Worm (Caenorhabditis elegans) whole organism, L3 larva: ENCODE data around the gene C23H4.8.

Experiments used
- ZK546.5 ChIP-seq: sonication (generic microtip); optimal IDR thresholded peaks from 2 replicates; lab custom pipeline; 2017; ENCODE audit warnings: missing biosample characterization, missing genetic modification characterization
- ama-1 ChIP-seq: fragments of 150-350 bp; optimal IDR thresholded peaks from 2 replicates; lab custom pipeline; 2018
- ceh-16 ChIP-seq: sonication (generic microtip); optimal IDR thresholded peaks from 2 replicates; lab custom pipeline; 2017; ENCODE audit warnings: missing biosample characterization, missing genetic modification characterization
- ceh-82 ChIP-seq: fragments of 150-350 bp; optimal IDR thresholded peaks from 2 replicates; lab custom pipeline; 2014; ENCODE audit warnings: missing biosample characterization, missing genetic modification characterization
- ceh-9 ChIP-seq: sonication (generic microtip); optimal IDR thresholded peaks from 2 replicates; lab custom pipeline; 2018; ENCODE audit warnings: missing biosample characterization, missing genetic modification characterization
- daf-12 ChIP-seq: fragments of 150-350 bp; optimal IDR thresholded peaks from 2 replicates; lab custom pipeline; 2014; ENCODE audit warnings: missing biosample characterization, missing genetic modification reagents, missing genetic modification characterization
- egl-27 ChIP-seq: sonication (generic microtip); optimal IDR thresholded peaks from 4 replicates; lab custom pipeline; 2017; ENCODE audit warnings: missing biosample characterization, missing genetic modification reagents, missing genetic modification characterization
- egl-5 ChIP-seq: fragments of 150-350 bp; optimal IDR thresholded peaks from 2 replicates; lab custom pipeline; 2017; ENCODE audit warnings: missing biosample characterization, missing genetic modification reagents, missing genetic modification characterization, inconsistent platforms
- elt-2 ChIP-seq: sonication (generic microtip); optimal IDR thresholded peaks from 2 replicates; lab custom pipeline; 2016; ENCODE audit warnings: missing genetic modification reagents, mild to moderate bottlenecking, missing genetic modification characterization, missing compliant biosample characterization
- elt-3 ChIP-seq, 3 experiments: fragments of 150-350 bp in 1 of 3; sonication (generic microtip) in 2 of 3; optimal IDR thresholded peaks; 2 replicates in 2 of 3; 4 replicates in 1 of 3; lab custom pipeline; 2014 to 2017; ENCODE audit warnings: missing biosample characterization in 3 of 3, missing genetic modification characterization in 3 of 3
- eor-1 ChIP-seq, 2 experiments: fragments of 150-350 bp; optimal IDR thresholded peaks; 2 replicates each; lab custom pipeline; 2014 to 2018; ENCODE audit warnings: missing biosample characterization in 2 of 2, missing genetic modification characterization in 2 of 2
- fkh-10 ChIP-seq: sonication (generic microtip); optimal IDR thresholded peaks from 2 replicates; lab custom pipeline; 2017; ENCODE audit warnings: missing biosample characterization, missing genetic modification reagents, missing genetic modification characterization
- fkh-2 ChIP-seq: fragments of 150-350 bp; optimal IDR thresholded peaks from 2 replicates; lab custom pipeline; 2014; ENCODE audit warnings: missing biosample characterization, missing genetic modification reagents, missing genetic modification characterization
- fos-1 ChIP-seq: fragments of 150-350 bp; optimal IDR thresholded peaks from 2 replicates; lab custom pipeline; 2014; ENCODE audit warnings: missing biosample characterization, missing genetic modification characterization
- lin-15B ChIP-seq: fragments of 150-350 bp; optimal IDR thresholded peaks from 2 replicates; lab custom pipeline; 2014; ENCODE audit warnings: missing biosample characterization, missing genetic modification characterization
- lin-39 ChIP-seq: fragments of 150-350 bp; optimal IDR thresholded peaks from 2 replicates; lab custom pipeline; 2018; ENCODE audit warnings: missing biosample characterization, missing genetic modification reagents, missing genetic modification characterization
- mdl-1 ChIP-seq: fragments of 150-350 bp; optimal IDR thresholded peaks from 2 replicates; lab custom pipeline; 2014; ENCODE audit warnings: missing biosample characterization, missing genetic modification characterization
- mml-1 ChIP-seq: fragments of 150-350 bp; sonication (generic microtip); optimal IDR thresholded peaks from 3 replicates; lab custom pipeline; 2014; ENCODE audit warnings: missing biosample characterization, missing genetic modification characterization
- nhr-11 ChIP-seq: fragments of 150-350 bp; optimal IDR thresholded peaks from 2 replicates; lab custom pipeline; 2014; ENCODE audit warnings: missing biosample characterization, missing genetic modification characterization
- nhr-25 ChIP-seq: sonication (generic microtip); optimal IDR thresholded peaks from 2 replicates; lab custom pipeline; 2017; ENCODE audit warnings: missing biosample characterization, missing genetic modification characterization
- nhr-28 ChIP-seq: fragments of 150-350 bp; optimal IDR thresholded peaks from 2 replicates; lab custom pipeline; 2014; ENCODE audit warnings: missing biosample characterization, missing genetic modification characterization
- nhr-67 ChIP-seq: fragments of 150-350 bp; optimal IDR thresholded peaks from 2 replicates; lab custom pipeline; 2014; ENCODE audit warnings: missing biosample characterization, missing genetic modification characterization
- nhr-77 ChIP-seq: fragments of 150-350 bp; optimal IDR thresholded peaks from 2 replicates; lab custom pipeline; 2014; ENCODE audit warnings: missing biosample characterization, missing genetic modification characterization
- pha-4 ChIP-seq: fragments of 150-350 bp; optimal IDR thresholded peaks from 2 replicates; lab custom pipeline; 2014; ENCODE audit warnings: missing biosample characterization, missing genetic modification reagents, missing genetic modification characterization
- pqm-1 ChIP-seq: fragments of 150-350 bp; optimal IDR thresholded peaks from 2 replicates; lab custom pipeline; 2017; ENCODE audit warnings: missing biosample characterization, missing genetic modification characterization, inconsistent platforms
- sea-2 ChIP-seq: fragments of 150-350 bp; sonication (generic microtip); optimal IDR thresholded peaks from 4 replicates; lab custom pipeline; 2014; ENCODE audit warnings: missing biosample characterization, missing genetic modification reagents, missing genetic modification characterization
- snpc-4 ChIP-seq: fragments of 150-350 bp; optimal IDR thresholded peaks from 2 replicates; lab custom pipeline; 2014; ENCODE audit warnings: missing biosample characterization, missing genetic modification characterization
- unc-39 ChIP-seq: sonication (generic microtip); optimal IDR thresholded peaks from 4 replicates; lab custom pipeline; 2017; ENCODE audit warnings: missing biosample characterization, missing genetic modification characterization
- unc-62 ChIP-seq: fragments of 150-350 bp; sonication (generic microtip); optimal IDR thresholded peaks from 4 replicates; lab custom pipeline; 2014; ENCODE audit warnings: missing biosample characterization, missing genetic modification reagents, missing genetic modification characterization
- zag-1 ChIP-seq: fragments of 150-350 bp; optimal IDR thresholded peaks from 2 replicates; lab custom pipeline; 2014; ENCODE audit warnings: missing biosample characterization, missing genetic modification characterization
- ztf-11 ChIP-seq: fragments of 150-350 bp; optimal IDR thresholded peaks from 2 replicates; lab custom pipeline; 2014; ENCODE audit warnings: missing biosample characterization, missing genetic modification characterization
- ztf-4 ChIP-seq: fragments of 150-350 bp; optimal IDR thresholded peaks from 2 replicates; lab custom pipeline; 2014; ENCODE audit warnings: missing biosample characterization, missing genetic modification characterization

Gene C23H4.8

DNA sequence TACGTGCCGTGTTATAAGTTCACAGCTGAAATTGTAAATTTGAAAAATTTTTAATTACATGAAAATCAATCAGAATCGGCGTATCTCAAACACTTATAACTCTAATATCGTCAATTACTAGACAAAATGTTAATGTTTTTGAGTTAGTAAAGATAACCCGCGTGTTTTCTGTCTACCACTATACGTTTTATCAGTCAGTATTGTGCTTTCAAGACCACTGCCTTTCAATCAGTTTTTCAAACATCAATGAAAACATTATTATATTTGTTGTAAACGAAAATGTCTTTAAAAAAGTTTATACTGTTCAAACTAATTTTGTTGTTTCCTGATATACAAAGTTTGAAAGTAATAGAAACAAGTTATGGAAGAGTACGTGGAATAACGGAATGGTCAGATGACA, 5.7 kb downstream of the C23H4.8 start:
- peak; percentile 55 for TF ChIP-seq elt-2 (tag; lab: Kevin White, UChicago)
- no peak for TF ChIP-seq zag-1 (tag; lab: Kevin White, UChicago)
- TF ChIP-seq pqm-1: peak; percentile 19
- TF ChIP-seq pha-4 (tag; lab: Kevin White, UChicago): peak; percentile 29
- TF ChIP-seq, all 47 proteins: peak for 3

DNA sequence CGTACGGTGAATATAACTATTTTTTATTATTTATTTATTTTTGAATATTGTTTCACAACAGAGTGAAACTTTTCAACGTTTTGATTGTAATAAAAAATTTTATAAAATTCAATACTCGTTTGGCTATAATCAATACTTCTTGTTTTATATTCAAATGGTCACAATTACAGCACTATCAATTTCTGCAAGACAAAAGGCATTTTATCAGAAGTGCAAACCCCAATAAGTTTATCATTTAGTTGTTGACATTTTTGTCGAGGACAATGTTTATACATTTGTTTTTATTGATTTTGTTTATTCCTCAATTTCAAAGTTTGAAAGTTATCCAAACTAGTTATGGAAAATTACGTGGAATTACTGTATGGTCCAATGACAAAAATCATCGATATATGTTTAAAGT, 8.9 kb downstream of the C23H4.8 start, which contains the start of gene cest-9.1:
cest-9.1 (plus strand) TSS at position 213 of the 400 bp plus-strand sequence.
- no peak for TF ChIP-seq ama-1
- no peak for TF ChIP-seq unc-62
- TF ChIP-seq egl-27: no peak
- TF ChIP-seq ceh-9: no peak
- TF ChIP-seq elt-2 (tag; lab: Kevin White, UChicago): peak; percentile 57
- no peak for TF ChIP-seq mml-1 (tag; lab: Kevin White, UChicago)
- peak; percentile 81 for TF ChIP-seq pha-4 (tag; lab: Kevin White, UChicago)
- TF ChIP-seq snpc-4 (tag; lab: Kevin White, UChicago): no peak
- TF ChIP-seq elt-3 (tag; optimal IDR thresholded peaks at IDR 0.05; lab: Kevin White, UChicago): no peak
- no peak for TF ChIP-seq ceh-82 (tag; lab: Kevin White, UChicago)
- no peak for TF ChIP-seq ZK546.5
- TF ChIP-seq pqm-1: no peak
- TF ChIP-seq daf-12: no peak

DNA sequence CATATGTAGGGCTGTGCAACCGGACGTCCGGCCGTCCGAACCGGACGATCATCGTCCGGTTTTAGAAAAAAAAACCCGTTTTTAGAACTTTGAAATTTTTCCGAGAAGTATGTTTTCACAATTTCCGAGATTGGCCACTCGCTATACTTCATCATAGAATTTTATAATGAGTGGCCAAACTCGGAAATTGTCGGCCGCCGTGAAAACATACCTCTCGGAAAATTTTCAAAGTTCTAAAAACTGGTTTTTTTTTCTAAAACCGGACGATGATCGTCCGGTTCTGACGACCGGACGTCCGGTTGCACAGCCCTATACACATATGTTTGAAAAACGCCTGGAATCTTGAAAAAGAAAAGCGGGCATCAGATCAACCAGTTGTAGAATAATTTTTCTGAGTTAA, 10.1 kb downstream of the C23H4.8 start:
- no peak for TF ChIP-seq ama-1
- TF ChIP-seq zag-1 (tag; lab: Kevin White, UChicago): no peak
- TF ChIP-seq lin-39 (tag; lab: Kevin White, UChicago): no peak
- no peak for TF ChIP-seq ztf-4 (tag; lab: Kevin White, UChicago)
- no peak for TF ChIP-seq nhr-77 (tag; lab: Kevin White, UChicago)
- no peak for TF ChIP-seq elt-3 (tag; optimal IDR thresholded peaks at IDR 0.05; lab: Kevin White, UChicago)
- no peak for TF ChIP-seq sea-2 (GFP tag; lab: Kevin White, UChicago)
- TF ChIP-seq snpc-4 (tag; lab: Kevin White, UChicago): no peak

DNA sequence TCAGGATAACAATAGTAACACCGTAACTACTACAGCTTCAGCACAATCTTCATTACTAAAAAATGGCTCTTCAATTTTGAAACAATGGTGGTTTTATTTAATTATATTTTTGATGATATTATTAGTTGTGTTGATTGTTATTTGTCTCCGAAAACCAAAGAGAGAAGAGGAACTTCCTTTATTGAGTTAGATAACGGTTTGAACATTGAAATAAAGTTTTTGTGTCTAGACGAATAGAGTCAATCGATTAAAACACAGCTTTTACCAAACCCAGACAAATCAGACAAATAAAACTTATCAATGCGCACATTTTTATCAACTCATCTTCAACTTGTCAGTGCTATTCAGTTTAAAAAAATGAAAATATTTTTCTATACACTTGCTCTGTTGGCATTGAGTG, 12.6 kb downstream of the C23H4.8 start, which contains the start of gene cest-7:
cest-7 (plus strand) TSS at position 301 of the 400 bp plus-strand sequence.
- TF ChIP-seq nhr-11 (tag; lab: Kevin White, UChicago) (no peak), ztf-11 (no peak), ceh-16 (tag; lab: Kevin White, UChicago) (no peak), ama-1 (no peak), fos-1 (tag; lab: Kevin White, UChicago) (no peak), snpc-4 (tag; lab: Kevin White, UChicago) (no peak), unc-62 (no peak), lin-15B (tag; lab: Kevin White, UChicago) (no peak), daf-12 (no peak), eor-1 (tag; optimal IDR thresholded peaks at IDR 0.05; lab: Kevin White, UChicago) (no peak), sea-2 (GFP tag; lab: Kevin White, UChicago) (no peak), nhr-67 (tag; lab: Kevin White, UChicago) (no peak), nhr-28 (tag; lab: Kevin White, UChicago) (no peak), unc-39 (tag; lab: Kevin White, UChicago) (no peak), ceh-9 (no peak), nhr-25 (tag; lab: Kevin White, UChicago) (no peak), egl-27 (no peak)

DNA sequence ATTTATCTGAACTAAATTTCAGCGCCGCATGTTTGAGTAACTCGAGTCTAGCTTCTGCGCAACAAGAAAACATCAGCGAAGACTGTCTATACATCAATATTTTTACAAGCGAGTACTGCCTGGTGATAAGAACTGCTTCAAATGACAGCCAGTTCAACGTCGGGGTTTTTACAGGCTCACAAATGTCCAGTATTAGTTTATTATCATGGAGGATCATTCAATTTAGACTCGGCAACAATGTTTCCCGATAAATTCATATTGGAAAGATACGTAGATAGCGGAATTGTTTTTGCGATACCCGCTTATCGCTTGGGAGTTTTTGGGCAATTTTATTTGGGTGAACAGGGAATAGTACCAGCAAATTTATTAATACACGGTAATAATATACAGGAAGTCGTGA, 13.3 kb downstream of the C23H4.8 start:
- TF ChIP-seq elt-2 (tag; lab: Kevin White, UChicago) (peak; percentile 74), mdl-1 (tag; lab: Kevin White, UChicago) (no peak), pqm-1 (peak; percentile 5)
- TF ChIP-seq, all 47 proteins: peak for 2

DNA sequence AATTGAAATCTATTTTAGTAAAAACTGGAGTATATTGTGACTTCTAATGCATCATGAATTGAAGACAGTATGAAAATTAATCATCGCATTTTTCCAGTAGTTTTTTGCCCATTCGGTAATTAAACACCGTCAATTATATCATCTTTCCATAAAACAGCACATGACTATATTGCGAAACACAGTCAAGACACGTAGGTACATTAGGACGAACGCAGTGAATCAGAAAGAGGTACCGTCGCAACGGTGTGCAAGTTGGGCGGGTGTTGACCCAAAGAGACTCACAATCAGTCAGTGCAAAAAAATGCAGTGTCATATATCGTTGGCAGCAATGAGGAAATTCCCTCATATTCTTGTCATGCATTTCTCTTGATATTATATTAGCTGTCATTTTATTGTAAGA, 17.4 kb downstream of the C23H4.8 start:
- TF ChIP-seq mdl-1 (tag; lab: Kevin White, UChicago) (no peak), elt-2 (tag; lab: Kevin White, UChicago) (peak; percentile 33), ceh-16 (tag; lab: Kevin White, UChicago) (no peak), fkh-2 (tag; lab: Kevin White, UChicago) (no peak), egl-5 (tag; lab: Kevin White, UChicago) (no peak), ceh-9 (no peak), fkh-10 (GFP tag; lab: Kevin White, UChicago) (no peak), daf-12 (no peak), lin-39 (tag; lab: Kevin White, UChicago) (no peak), pha-4 (tag; lab: Kevin White, UChicago) (peak; percentile 37), pqm-1 (peak; percentile 41)
